Worm (Caenorhabditis elegans) whole organism, L3 larva: ENCODE results near the gene grl-30.

Experiments used
- ama-1 ChIP-seq: fragments of 150-350 bp; optimal IDR thresholded peaks from 2 replicates; lab custom pipeline; 2018
- daf-12 ChIP-seq: fragments of 150-350 bp; optimal IDR thresholded peaks from 2 replicates; lab custom pipeline; 2014; ENCODE audit warnings: missing biosample characterization, missing genetic modification reagents, missing genetic modification characterization
- egl-27 ChIP-seq: sonication (generic microtip); optimal IDR thresholded peaks from 4 replicates; lab custom pipeline; 2017; ENCODE audit warnings: missing biosample characterization, missing genetic modification reagents, missing genetic modification characterization
- elt-3 ChIP-seq, 3 experiments: fragments of 150-350 bp in 1 of 3; sonication (generic microtip) in 2 of 3; optimal IDR thresholded peaks; 2 replicates in 2 of 3; 4 replicates in 1 of 3; lab custom pipeline; 2014 to 2017; ENCODE audit warnings: missing biosample characterization in 3 of 3, missing genetic modification characterization in 3 of 3
- lin-15B ChIP-seq: fragments of 150-350 bp; optimal IDR thresholded peaks from 2 replicates; lab custom pipeline; 2014; ENCODE audit warnings: missing biosample characterization, missing genetic modification characterization
- lsy-12 ChIP-seq: sonication (generic microtip); optimal IDR thresholded peaks from 2 replicates; lab custom pipeline; 2016; ENCODE audit warnings: mild to moderate bottlenecking, missing genetic modification characterization, missing compliant biosample characterization
- nhr-11 ChIP-seq: fragments of 150-350 bp; optimal IDR thresholded peaks from 2 replicates; lab custom pipeline; 2014; ENCODE audit warnings: missing biosample characterization, missing genetic modification characterization
- nhr-237 ChIP-seq: fragments of 150-350 bp; optimal IDR thresholded peaks from 2 replicates; lab custom pipeline; 2014; ENCODE audit warnings: missing biosample characterization, missing genetic modification characterization
- nhr-76 ChIP-seq: fragments of 150-350 bp; sonication (generic microtip); optimal IDR thresholded peaks from 5 replicates; lab custom pipeline; 2014; ENCODE audit warnings: missing biosample characterization, missing genetic modification characterization
- nhr-77 ChIP-seq: fragments of 150-350 bp; optimal IDR thresholded peaks from 2 replicates; lab custom pipeline; 2014; ENCODE audit warnings: missing biosample characterization, missing genetic modification characterization

DNA sequence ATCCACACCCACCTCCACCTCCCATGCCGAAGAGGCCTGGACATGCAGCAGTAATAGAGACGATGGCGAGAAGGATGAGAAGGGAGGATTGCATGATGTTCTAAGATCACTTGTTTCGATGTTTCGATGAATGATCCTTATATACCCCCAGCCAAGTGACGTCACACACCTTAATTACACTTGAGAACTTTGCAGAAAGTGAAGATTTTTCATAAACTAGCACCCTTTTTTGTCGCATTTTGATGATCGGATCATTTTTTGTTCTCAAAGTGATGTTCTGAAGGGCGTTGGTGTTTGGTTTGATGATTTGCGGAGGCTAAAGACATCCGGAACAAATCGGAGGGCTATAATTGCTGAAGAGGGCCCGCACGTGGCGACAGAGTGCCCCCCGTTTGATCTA, 19.7 kb downstream of the grl-30 start, which contains the start of gene grl-27:
- TF ChIP-seq nhr-76 (tag; lab: Kevin White, UChicago) (no peak), ama-1 (lab: Kevin White, UChicago) (no peak), nhr-237 (tag; lab: Kevin White, UChicago) (no peak), lin-15B (tag; lab: Kevin White, UChicago) (no peak), lsy-12 (tag; lab: Kevin White, UChicago) (no peak), daf-12 (tag; lab: Kevin White, UChicago) (no peak), elt-3 (tag; optimal IDR thresholded peaks at IDR 0.05; lab: Kevin White, UChicago) (no peak), nhr-77 (tag; lab: Kevin White, UChicago) (no peak), egl-27 (tag; lab: Kevin White, UChicago) (no peak), nhr-11 (tag; lab: Kevin White, UChicago) (no peak)
